Fruit fly (Drosophila melanogaster) whole organism, adult: ENCODE results near the gene CG17195.

Experiments used
- CG12768 ChIP-seq: fragments of 200-800 bp; sonication (Bioruptor generic); optimal IDR thresholded peaks from 2 replicates; lab custom pipeline; 2017; ENCODE audit warnings: missing biosample characterization, missing genetic modification characterization, mild to moderate bottlenecking, moderate library complexity, missing genetic modification reagents
- CG14711 ChIP-seq: fragments of 200-800 bp; sonication (Bioruptor generic); optimal IDR thresholded peaks from 2 replicates; lab custom pipeline; 2018; ENCODE audit warnings: missing biosample characterization, mild to moderate bottlenecking, missing genetic modification characterization, moderate library complexity
- CG1620 ChIP-seq: fragments of 200-800 bp; sonication (Bioruptor generic); optimal IDR thresholded peaks from 2 replicates; lab custom pipeline; 2016; ENCODE audit warnings: missing biosample characterization, missing genetic modification characterization
- CG33017 ChIP-seq: fragments of 200-800 bp; sonication (Bioruptor generic); optimal IDR thresholded peaks from 2 replicates; lab custom pipeline; 2018; ENCODE audit warnings: missing biosample characterization, mild to moderate bottlenecking, missing genetic modification characterization, moderate library complexity
- CG7045 ChIP-seq: fragments of 200-800 bp; sonication (Bioruptor generic); optimal IDR thresholded peaks from 2 replicates; lab custom pipeline; 2017; ENCODE audit warnings: missing biosample characterization, mild to moderate bottlenecking, missing genetic modification characterization
- Crg-1 ChIP-seq: fragments of 200-800 bp; sonication (Bioruptor generic); optimal IDR thresholded peaks from 2 replicates; lab custom pipeline; 2016; ENCODE audit warnings: missing biosample characterization, missing genetic modification characterization
- Hr96 ChIP-seq: fragments of 200-800 bp; sonication (Bioruptor generic); optimal IDR thresholded peaks from 2 replicates; lab custom pipeline; 2016; ENCODE audit warnings: missing biosample characterization, missing genetic modification characterization
- Mnt ChIP-seq: fragments of 200-800 bp; sonication (Bioruptor generic); optimal IDR thresholded peaks from 2 replicates; lab custom pipeline; 2016; ENCODE audit warnings: missing biosample characterization, mild to moderate bottlenecking, missing genetic modification characterization
- bab1 ChIP-seq: fragments of 200-800 bp; sonication (Bioruptor generic); optimal IDR thresholded peaks from 3 replicates; lab custom pipeline; 2019; ENCODE audit warnings: missing biosample characterization, mild to moderate bottlenecking, missing genetic modification characterization, moderate library complexity
- kay ChIP-seq: fragments of 200-800 bp; sonication (Bioruptor generic); peaks from one replicate; lab custom pipeline; 2016; ENCODE audit warnings: missing biosample characterization, missing genetic modification characterization, borderline replicate concordance
- toe ChIP-seq: fragments of 200-800 bp; sonication (Bioruptor generic); optimal IDR thresholded peaks from 2 replicates; lab custom pipeline; 2016; ENCODE audit warnings: missing biosample characterization, missing genetic modification characterization

DNA sequence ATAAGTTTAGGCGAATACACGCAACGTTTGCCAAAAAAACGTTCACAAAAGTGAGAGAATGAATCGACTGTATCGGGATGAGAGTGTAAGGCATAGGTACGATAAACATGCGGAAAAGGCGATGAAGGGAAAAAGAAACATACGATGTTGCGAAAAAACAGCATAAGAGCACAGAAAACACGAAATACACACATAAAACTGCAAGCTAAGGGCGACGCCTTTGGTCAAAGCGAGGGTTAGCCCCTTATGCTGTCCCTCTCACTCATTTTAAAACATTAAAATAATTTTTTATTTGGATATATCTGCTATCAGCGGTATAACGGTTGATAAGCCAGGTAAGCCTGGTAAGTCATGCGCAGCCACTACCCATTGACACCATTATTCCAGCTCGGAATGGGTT is 37.3 kb downstream of the CG17195 start:
- no peak for TF ChIP-seq CG12768 (GFP tag; lab: Kevin White, UChicago)
- no peak for TF ChIP-seq CG1620
- TF ChIP-seq kay (GFP tag; lab: Kevin White, UChicago): peak; percentile 44
- TF ChIP-seq CG7045 (GFP tag; lab: Kevin White, UChicago): no peak
- TF ChIP-seq Mnt (GFP tag; lab: Kevin White, UChicago): no peak
- TF ChIP-seq bab1 (GFP tag; lab: Kevin White, UChicago): no peak
- no peak for TF ChIP-seq Crg-1
- TF ChIP-seq CG33017 (tag; lab: Kevin White, UChicago): no peak
- no peak for TF ChIP-seq Hr96 (GFP tag; lab: Kevin White, UChicago)
- TF ChIP-seq CG14711 (tag; lab: Kevin White, UChicago): no peak
- TF ChIP-seq toe: no peak
